Worm (Caenorhabditis elegans) whole organism, young adult: ENCODE results near the gene pqbp-1.1.

Source experiments
- C17E4.6 ChIP-seq: fragments of 200-800 bp; sonication (Bioruptor generic); IDR thresholded peaks from 2 replicates; pipeline ENCODE4 v1.3.6; 2022; ENCODE audit warnings: missing genetic modification reagents, missing genetic modification characterization, missing compliant biosample characterization
- F52B5.7 ChIP-seq: sonication (generic microtip); optimal IDR thresholded peaks from 2 replicates; lab custom pipeline; 2016; ENCODE audit warnings: mild to moderate bottlenecking, missing genetic modification characterization, missing compliant biosample characterization
- ZK185.1 ChIP-seq: sonication (generic microtip); optimal IDR thresholded peaks from 2 replicates; lab custom pipeline; 2016; ENCODE audit warnings: mild to moderate bottlenecking, missing genetic modification characterization, missing compliant biosample characterization; ENCODE audit not compliant: poor library complexity, severe bottlenecking
- attf-6 ChIP-seq: fragments of 200-800 bp; sonication (Bioruptor generic); IDR thresholded peaks from 2 replicates; pipeline ENCODE4 v1.3.6; 2022; ENCODE audit warnings: missing genetic modification reagents, missing genetic modification characterization, missing compliant biosample characterization
- ceh-79 ChIP-seq: sonication (generic microtip); optimal IDR thresholded peaks from 2 replicates; lab custom pipeline; 2017; ENCODE audit warnings: mild to moderate bottlenecking, missing genetic modification characterization, missing compliant biosample characterization
- hmg-20 ChIP-seq: fragments of 200-800 bp; sonication (Bioruptor generic); IDR thresholded peaks from 2 replicates; pipeline ENCODE4 v1.3.6; 2022; ENCODE audit warnings: missing genetic modification reagents, missing genetic modification characterization, missing compliant biosample characterization
- madf-3 ChIP-seq: fragments of 200-800 bp; sonication (Bioruptor generic); IDR thresholded peaks from 2 replicates; pipeline ENCODE4 v1.3.6; 2022; ENCODE audit warnings: missing genetic modification reagents, missing genetic modification characterization, missing compliant biosample characterization
- snpc-1.3 ChIP-seq: sonication (generic microtip); optimal IDR thresholded peaks from 2 replicates; lab custom pipeline; 2017; ENCODE audit warnings: missing genetic modification characterization, mild to moderate bottlenecking, missing compliant biosample characterization, antibody characterized with exemption, moderate library complexity, missing genotype, missing genetic modification reagents; ENCODE audit not compliant: insufficient read depth
- sptf-2 ChIP-seq: fragments of 200-800 bp; sonication (Bioruptor generic); optimal IDR thresholded peaks from 2 replicates; lab custom pipeline; 2018; ENCODE audit warnings: mild to moderate bottlenecking, missing genetic modification characterization, missing compliant biosample characterization
- tbp1 ChIP-seq: fragments of 200-800 bp; sonication (Bioruptor generic); optimal IDR thresholded peaks from 2 replicates; lab custom pipeline; 2018; ENCODE audit warnings: mild to moderate bottlenecking, missing genetic modification characterization, missing compliant biosample characterization
- ztf-26 ChIP-seq: sonication (generic microtip); optimal IDR thresholded peaks from 2 replicates; lab custom pipeline; 2017; ENCODE audit warnings: missing genetic modification characterization, missing compliant biosample characterization

DNA sequence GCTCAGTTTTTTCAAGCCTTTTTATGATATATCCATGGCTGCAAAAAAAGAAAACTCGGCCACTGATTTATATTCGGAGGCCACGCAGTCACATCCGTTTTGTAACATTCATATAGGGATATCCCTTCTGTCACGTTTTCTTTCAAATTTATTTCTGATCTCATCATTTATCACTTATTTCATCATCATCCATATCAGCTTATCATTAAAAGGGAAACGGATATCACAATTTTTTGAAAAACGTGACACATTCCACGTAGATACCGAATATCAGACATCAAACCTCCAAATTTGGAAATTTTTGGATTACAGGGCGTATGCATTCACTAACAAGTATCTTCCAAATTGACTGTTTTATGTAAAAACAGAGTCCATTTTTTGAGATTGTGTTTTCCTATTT is 41.3 kb upstream of the pqbp-1.1 start:
- no peak for TF ChIP-seq madf-3
- no peak for TF ChIP-seq snpc-1.3 (tag; lab: Kevin White, UChicago)
- no peak for TF ChIP-seq ztf-26 (tag; lab: Kevin White, UChicago)
- TF ChIP-seq F52B5.7, result no peak
- TF ChIP-seq tbp1 (GFP tag; lab: Kevin White, UChicago), result no peak
- TF ChIP-seq ceh-79 (tag; lab: Kevin White, UChicago), result no peak
- TF ChIP-seq ZK185.1 (tag; lab: Kevin White, UChicago), result no peak
- no peak for TF ChIP-seq hmg-20 (GFP tag; lab: Robert Waterston, UW)
- TF ChIP-seq sptf-2 (GFP tag; lab: Kevin White, UChicago), result no peak
- no peak for TF ChIP-seq attf-6 (GFP tag; lab: Robert Waterston, UW)
- no peak for TF ChIP-seq C17E4.6
